Fruit fly (Drosophila melanogaster) whole organism, embryonic: ENCODE results near the gene CG32413.

Experiments used
- Ada2b ChIP-seq: fragments of 200-800 bp; sonication (Bioruptor generic); IDR thresholded peaks from 2 replicates; pipeline ENCODE4 v1.3.6; 2022; ENCODE audit warnings: missing biosample characterization, missing genetic modification characterization
- Adf1 ChIP-seq: fragments of 200-800 bp; sonication (Bioruptor generic); IDR thresholded peaks from 2 replicates; pipeline ENCODE4 v1.3.6; 2022; ENCODE audit warnings: missing biosample characterization, missing genetic modification characterization
- Aef1 ChIP-seq: fragments of 200-800 bp; sonication (Bioruptor generic); IDR thresholded peaks from 3 replicates; pipeline ENCODE4 v1.3.6; 2022; ENCODE audit warnings: missing biosample characterization, missing genetic modification characterization
- Atf3 ChIP-seq: fragments of 200-800 bp; sonication (Bioruptor generic); optimal IDR thresholded peaks from 3 replicates; lab custom pipeline; 2016; ENCODE audit warnings: missing biosample characterization, missing genetic modification characterization
- Bgb ChIP-seq: fragments of 200-800 bp; sonication (Bioruptor generic); IDR thresholded peaks from 2 replicates; pipeline ENCODE4 v1.3.6; 2022; ENCODE audit warnings: missing biosample characterization, missing genetic modification characterization; ENCODE audit not compliant: partially characterized antibody
- CG11696 ChIP-seq: fragments of 200-800 bp; sonication (Bioruptor generic); IDR thresholded peaks from 2 replicates; pipeline ENCODE4 v1.3.6; 2022; ENCODE audit warnings: missing biosample characterization, missing genetic modification characterization
- CG14441 ChIP-seq: fragments of 200-800 bp; sonication (Bioruptor generic); IDR thresholded peaks from 2 replicates; pipeline ENCODE4 v1.3.6; 2022; ENCODE audit warnings: missing biosample characterization, missing genetic modification characterization
- CG15479 ChIP-seq: fragments of 200-800 bp; sonication (Bioruptor generic); optimal IDR thresholded peaks from 3 replicates; lab custom pipeline; 2019; ENCODE audit warnings: missing biosample characterization, mild to moderate bottlenecking, missing genetic modification characterization, moderate library complexity
- CG1603 ChIP-seq: fragments of 200-800 bp; sonication (Bioruptor generic); optimal IDR thresholded peaks from 2 replicates; lab custom pipeline; 2019; ENCODE audit warnings: missing biosample characterization, mild to moderate bottlenecking, missing genetic modification characterization, moderate library complexity
- CG1647 ChIP-seq: fragments of 200-800 bp; sonication (Bioruptor generic); optimal IDR thresholded peaks from 3 replicates; lab custom pipeline; 2016; ENCODE audit warnings: missing biosample characterization, missing genetic modification characterization
- CG16813 ChIP-seq: fragments of 200-800 bp; sonication (Bioruptor generic); IDR thresholded peaks from 3 replicates; pipeline ENCODE4 v1.3.6; 2022; ENCODE audit warnings: missing biosample characterization, missing genetic modification characterization; ENCODE audit not compliant: partially characterized antibody
- CG17802 ChIP-seq: fragments of 200-800 bp; sonication (Bioruptor generic); optimal IDR thresholded peaks from 2 replicates; lab custom pipeline; 2018; ENCODE audit warnings: missing biosample characterization, mild to moderate bottlenecking, missing genetic modification characterization, moderate library complexity
- CG30020 ChIP-seq: fragments of 200-800 bp; optimal IDR thresholded peaks from 2 replicates; lab custom pipeline; 2019; ENCODE audit warnings: missing biosample characterization, mild to moderate bottlenecking, missing genetic modification characterization, moderate library complexity
- CG6272 ChIP-seq: fragments of 200-800 bp; sonication (Bioruptor generic); IDR thresholded peaks from 2 replicates; pipeline ENCODE4 v1.3.6; 2022; ENCODE audit warnings: missing biosample characterization, missing genetic modification characterization
- CG6854 ChIP-seq: fragments of 200-800 bp; sonication (Bioruptor generic); optimal IDR thresholded peaks from 3 replicates; lab custom pipeline; 2017; ENCODE audit warnings: missing biosample characterization, mild to moderate bottlenecking, missing genetic modification characterization
- CG7357 ChIP-seq: fragments of 200-800 bp; sonication (Bioruptor generic); IDR thresholded peaks from 3 replicates; pipeline ENCODE4 v1.3.6; 2022; ENCODE audit warnings: missing biosample characterization, missing genetic modification characterization
- CG7745 ChIP-seq: fragments of 200-800 bp; sonication (Bioruptor generic); optimal IDR thresholded peaks from 2 replicates; lab custom pipeline; 2018; ENCODE audit warnings: missing biosample characterization, mild to moderate bottlenecking, missing genetic modification characterization, moderate library complexity
- CG8478 ChIP-seq: fragments of >200 bp; optimal IDR thresholded peaks from 2 replicates; lab custom pipeline; 2018
- CG8944 ChIP-seq: fragments of 200-800 bp; sonication (Bioruptor generic); optimal IDR thresholded peaks from 3 replicates; lab custom pipeline; 2016; ENCODE audit warnings: missing biosample characterization, missing genetic modification characterization
- CG9215 ChIP-seq: fragments of 200-800 bp; sonication (Bioruptor generic); IDR thresholded peaks from 2 replicates; pipeline ENCODE4 v1.3.6; 2022; ENCODE audit warnings: missing biosample characterization, missing genetic modification characterization
- CG9727 ChIP-seq: fragments of 200-800 bp; sonication (Bioruptor generic); optimal IDR thresholded peaks from 3 replicates; lab custom pipeline; 2017; ENCODE audit warnings: missing biosample characterization, mild to moderate bottlenecking, missing genetic modification characterization
- CG9817 ChIP-seq: fragments of 200-800 bp; sonication (Bioruptor generic); optimal IDR thresholded peaks from 2 replicates; lab custom pipeline; 2018; ENCODE audit warnings: missing biosample characterization, mild to moderate bottlenecking, missing genetic modification characterization, moderate library complexity
- CHES-1-like ChIP-seq: fragments of 200-800 bp; sonication (Bioruptor generic); optimal IDR thresholded peaks from 2 replicates; lab custom pipeline; 2016; ENCODE audit warnings: missing biosample characterization, missing genetic modification characterization
- Dfd ChIP-seq, 2 experiments: fragments of >200 bp; optimal IDR thresholded peaks; 2 replicates each; lab custom pipeline; 2017; ENCODE audit warnings: missing biosample characterization in 2 of 2, missing genetic modification characterization in 2 of 2
- Dref ChIP-seq: fragments of 200-800 bp; sonication (Bioruptor generic); IDR thresholded peaks from 2 replicates; pipeline ENCODE4 v1.3.6; 2022; ENCODE audit warnings: missing biosample characterization, missing genetic modification characterization
- Gug ChIP-seq: fragments of 200-800 bp; sonication (Bioruptor generic); IDR thresholded peaks from 4 replicates; pipeline ENCODE4 v1.3.6; 2022; ENCODE audit warnings: missing biosample characterization, missing genetic modification characterization
- HLH54F ChIP-seq: fragments of 200-800 bp; sonication (Bioruptor generic); optimal IDR thresholded peaks from 3 replicates; lab custom pipeline; 2016; ENCODE audit warnings: missing biosample characterization, missing genetic modification characterization
- MESR4 ChIP-seq: fragments of 200-800 bp; sonication (Bioruptor generic); optimal IDR thresholded peaks from 2 replicates; lab custom pipeline; 2018; ENCODE audit warnings: missing biosample characterization, mild to moderate bottlenecking, missing genetic modification characterization, moderate library complexity
- PHDP ChIP-seq: fragments of 200-800 bp; sonication (Bioruptor generic); optimal IDR thresholded peaks from 3 replicates; lab custom pipeline; 2018; ENCODE audit warnings: missing biosample characterization, mild to moderate bottlenecking, missing genetic modification characterization, moderate library complexity
- Rx ChIP-seq: fragments of 200-800 bp; sonication (Bioruptor generic); IDR thresholded peaks from 2 replicates; pipeline ENCODE4 v1.3.6; 2022; ENCODE audit warnings: missing biosample characterization, missing genetic modification characterization
- Taf1 ChIP-seq: fragments of 200-800 bp; sonication (Bioruptor generic); IDR thresholded peaks from 2 replicates; pipeline ENCODE4 v1.3.6; 2022; ENCODE audit warnings: missing biosample characterization, missing genetic modification characterization
- abd-A ChIP-seq: fragments of 200-800 bp; sonication (Bioruptor generic); optimal IDR thresholded peaks from 3 replicates; lab custom pipeline; 2019; ENCODE audit warnings: missing biosample characterization, mild to moderate bottlenecking, missing genetic modification characterization, moderate library complexity
- aop ChIP-seq: fragments of 200-800 bp; sonication (Bioruptor generic); IDR thresholded peaks from 2 replicates; pipeline ENCODE4 v1.3.6; 2022; ENCODE audit warnings: missing biosample characterization, missing genetic modification characterization
- cas ChIP-seq: fragments of 200-800 bp; sonication (Bioruptor generic); IDR thresholded peaks from 2 replicates; pipeline ENCODE4 v1.3.6; 2022; ENCODE audit warnings: missing biosample characterization, missing genetic modification characterization
- chm ChIP-seq: fragments of 200-800 bp; sonication (Bioruptor generic); IDR thresholded peaks from 2 replicates; pipeline ENCODE4 v1.3.6; 2022; ENCODE audit warnings: missing biosample characterization, missing genetic modification characterization
- ftz-f1 ChIP-seq: fragments of 200-800 bp; sonication (Bioruptor generic); optimal IDR thresholded peaks from 2 replicates; lab custom pipeline; 2016; ENCODE audit warnings: missing biosample characterization, missing genetic modification characterization
- her ChIP-seq: fragments of 200-800 bp; sonication (Bioruptor generic); optimal IDR thresholded peaks from 2 replicates; lab custom pipeline; 2016; ENCODE audit warnings: missing biosample characterization, missing genetic modification characterization
- hth ChIP-seq: fragments of >200 bp; optimal IDR thresholded peaks from 2 replicates; lab custom pipeline; 2017; ENCODE audit warnings: inconsistent platforms
- ken ChIP-seq: fragments of 200-800 bp; sonication (Bioruptor generic); IDR thresholded peaks from 3 replicates; pipeline ENCODE4 v1.3.6; 2022; ENCODE audit warnings: missing biosample characterization, missing genetic modification characterization
- luna ChIP-seq: fragments of 200-800 bp; sonication (Bioruptor generic); optimal IDR thresholded peaks from 2 replicates; lab custom pipeline; 2016; ENCODE audit warnings: missing biosample characterization, missing genetic modification characterization
- pfk ChIP-seq: fragments of 200-800 bp; sonication (Bioruptor generic); optimal IDR thresholded peaks from 2 replicates; lab custom pipeline; 2018; ENCODE audit warnings: missing biosample characterization, mild to moderate bottlenecking, missing genetic modification characterization, moderate library complexity
- pho ChIP-seq: fragments of 200-800 bp; sonication (Bioruptor generic); optimal IDR thresholded peaks from 2 replicates; lab custom pipeline; 2016; ENCODE audit warnings: missing biosample characterization, missing genetic modification characterization
- pita ChIP-seq: fragments of 200-800 bp; sonication (Bioruptor generic); optimal IDR thresholded peaks from 2 replicates; lab custom pipeline; 2017; ENCODE audit warnings: missing biosample characterization, mild to moderate bottlenecking, missing genetic modification characterization
- pnt ChIP-seq: fragments of 200-800 bp; sonication (Bioruptor generic); optimal IDR thresholded peaks from 3 replicates; lab custom pipeline; 2016; ENCODE audit warnings: missing biosample characterization, missing genetic modification characterization
- ro ChIP-seq: fragments of 200-800 bp; sonication (Bioruptor generic); IDR thresholded peaks from 2 replicates; pipeline ENCODE4 v1.3.6; 2022; ENCODE audit warnings: missing biosample characterization, missing genetic modification characterization
- sob ChIP-seq: fragments of 200-800 bp; sonication (Bioruptor generic); IDR thresholded peaks from 2 replicates; pipeline ENCODE4 v1.3.6; 2022; ENCODE audit warnings: missing biosample characterization, missing genetic modification characterization
- sqz ChIP-seq: fragments of 200-800 bp; sonication (Bioruptor generic); optimal IDR thresholded peaks from 3 replicates; lab custom pipeline; 2018; ENCODE audit warnings: missing biosample characterization, mild to moderate bottlenecking, missing genetic modification characterization
- ssp ChIP-seq: fragments of 200-800 bp; sonication (Bioruptor generic); IDR thresholded peaks from 2 replicates; pipeline ENCODE4 v1.3.6; 2022; ENCODE audit warnings: missing biosample characterization, missing genetic modification characterization
- tin ChIP-seq: fragments of 200-800 bp; sonication (Bioruptor generic); optimal IDR thresholded peaks from 3 replicates; lab custom pipeline; 2016; ENCODE audit warnings: missing biosample characterization, missing genetic modification characterization
- unc-4 ChIP-seq: fragments of 200-800 bp; sonication (Bioruptor generic); IDR thresholded peaks from 2 replicates; pipeline ENCODE4 v1.3.6; 2022; ENCODE audit warnings: missing biosample characterization, missing genetic modification characterization; ENCODE audit not compliant: partially characterized antibody
- wor ChIP-seq: fragments of 200-800 bp; sonication (Bioruptor generic); IDR thresholded peaks from 2 replicates; pipeline ENCODE4 v1.3.6; 2022; ENCODE audit warnings: missing biosample characterization, missing genetic modification characterization

The CG32413 gene

dm6 chr3L:5881310-5882208, 22.3 kb downstream of the CG32413 start (continued):
- TF ChIP-seq CG30020 (tag; lab: Kevin White, UChicago) = no peak
- TF ChIP-seq CG7357 (GFP tag; lab: Robert Waterston, UW) = no peak; the same call in 2 of the 3 replicates
- TF ChIP-seq CG17802 (tag; lab: Kevin White, UChicago) = no peak
- TF ChIP-seq Dref (GFP tag; lab: Robert Waterston, UW) = no peak
- TF ChIP-seq Atf3 (GFP tag; lab: Kevin White, UChicago) = peak; percentile 47
- no peak for TF ChIP-seq CG15479 (GFP tag; lab: Kevin White, UChicago)
- no peak for TF ChIP-seq Dfd (GFP tag; optimal IDR thresholded peaks at IDR 0.05; lab: Kevin White, UChicago)
- TF ChIP-seq wor = peak; percentile 46; the same call in 1 of the 2 replicates
- no peak for TF ChIP-seq luna (GFP tag; lab: Kevin White, UChicago)
- no peak for TF ChIP-seq her (GFP tag; lab: Kevin White, UChicago)
- no peak for TF ChIP-seq CG1647 (GFP tag; lab: Kevin White, UChicago)
- no peak for TF ChIP-seq CG11696 (GFP tag; lab: Robert Waterston, UW)
- TF ChIP-seq ftz-f1 = no peak
- TF ChIP-seq CG9727 (GFP tag; lab: Kevin White, UChicago) = peak; percentile 76
- no peak for TF ChIP-seq pnt (GFP tag; lab: Kevin White, UChicago)
- TF ChIP-seq sob (GFP tag; lab: Robert Waterston, UW) = no peak
- no peak for TF ChIP-seq Aef1 (GFP tag; lab: Robert Waterston, UW)
- no peak for TF ChIP-seq ken (GFP tag; lab: Robert Waterston, UW)
- peak; percentile 58 for TF ChIP-seq pho
- TF ChIP-seq CG8944 (GFP tag; lab: Kevin White, UChicago) = peak; percentile 41
- no peak for TF ChIP-seq MESR4 (GFP tag; lab: Kevin White, UChicago)
- no peak for TF ChIP-seq ro (GFP tag; lab: Robert Waterston, UW)
- no peak for TF ChIP-seq abd-A (tag; lab: Kevin White, UChicago)
- no peak for TF ChIP-seq Adf1
- TF ChIP-seq pita (GFP tag; lab: Kevin White, UChicago) = no peak
- TF ChIP-seq HLH54F (GFP tag; lab: Kevin White, UChicago) = peak; percentile 38
- peak; percentile 13 for TF ChIP-seq CG1603 (tag; lab: Kevin White, UChicago)
- TF ChIP-seq CG8478 (lab: Kevin White, UChicago) = peak; percentile 24
- no peak for TF ChIP-seq Gug
- TF ChIP-seq Ada2b (GFP tag; lab: Robert Waterston, UW) = no peak
- TF ChIP-seq pfk (GFP tag; lab: Kevin White, UChicago) = no peak
- TF ChIP-seq CG7745 (tag; lab: Kevin White, UChicago) = no peak
- TF ChIP-seq CG9215 = no peak
- TF ChIP-seq Bgb (GFP tag; lab: Robert Waterston, UW) = no peak
- no peak for TF ChIP-seq CG6854
- no peak for TF ChIP-seq unc-4 (GFP tag; lab: Robert Waterston, UW)
- TF ChIP-seq Taf1 (GFP tag; lab: Robert Waterston, UW) = no peak
- TF ChIP-seq Rx (GFP tag; lab: Robert Waterston, UW) = no peak
- no peak for TF ChIP-seq tin (GFP tag; lab: Kevin White, UChicago)
- peak; percentile 60 for TF ChIP-seq CHES-1-like (GFP tag; lab: Kevin White, UChicago)
- TF ChIP-seq CG6272 (GFP tag; lab: Robert Waterston, UW) = no peak
- no peak for TF ChIP-seq PHDP (tag; lab: Kevin White, UChicago)
- peak; percentile 53; the same call in 1 of the 2 replicates for TF ChIP-seq chm (GFP tag; lab: Robert Waterston, UW)
- no peak for TF ChIP-seq sqz (GFP tag; lab: Kevin White, UChicago)
- TF ChIP-seq CG9817 (tag; lab: Kevin White, UChicago) = peak; percentile 14
- TF ChIP-seq aop (GFP tag; lab: Robert Waterston, UW) = no peak
- TF ChIP-seq CG16813 (GFP tag; lab: Robert Waterston, UW) = no peak
- no peak for TF ChIP-seq hth (lab: Kevin White, UChicago)
- no peak for TF ChIP-seq CG14441 (GFP tag; lab: Robert Waterston, UW)
- TF ChIP-seq cas (GFP tag; lab: Robert Waterston, UW) = no peak
- no peak for TF ChIP-seq ssp (GFP tag; lab: Robert Waterston, UW)
